Worm (Caenorhabditis elegans) whole organism, midembryonic: ENCODE results near the gene B0244.10.

Experiments used
- cog-1 ChIP-seq: sonication (generic microtip); optimal IDR thresholded peaks from 2 replicates; lab custom pipeline; 2016; ENCODE audit warnings: missing genetic modification characterization, missing compliant biosample characterization
- flt-1 ChIP-seq: fragments of 200-800 bp; sonication (Bioruptor generic); IDR thresholded peaks from 2 replicates; pipeline ENCODE4 v1.3.6; 2022; ENCODE audit warnings: missing genetic modification characterization, missing compliant biosample characterization
- ref-1 ChIP-seq: fragments of 200-800 bp; sonication (Bioruptor generic); conservative IDR thresholded peaks from 2 replicates; pipeline ENCODE4 v1.3.6; 2022; ENCODE audit warnings: missing genetic modification reagents, missing genetic modification characterization, missing compliant biosample characterization
- ztf-29 ChIP-seq: fragments of 200-800 bp; sonication (Bioruptor generic); IDR thresholded peaks from 2 replicates; pipeline ENCODE4 v1.3.6; 2022; ENCODE audit warnings: missing genetic modification reagents, missing genetic modification characterization, missing compliant biosample characterization

- TF ChIP-seq flt-1 (GFP tag; lab: Robert Waterston, UW), result no peak
- no peak for TF ChIP-seq ref-1 (GFP tag; lab: Robert Waterston, UW)
- no peak for TF ChIP-seq cog-1 (tag; lab: Kevin White, UChicago)
- no peak for TF ChIP-seq ztf-29
Measured at ce11 chrIII:5701491-5701890, 33.5 kb upstream of the B0244.10 start.
